Fruit fly (Drosophila melanogaster) whole organism, wandering third instar larva: Measurements from ENCODE around the gene Pos.
A peak's percentile ranks its signal among the peaks of the same experiment; 100 is the strongest.

ENCODE experiments used
- Abd-B ChIP-seq: fragments of >200 bp; optimal IDR thresholded peaks from 2 replicates; lab custom pipeline; 2017; ENCODE audit warnings: missing biosample characterization, missing genetic modification characterization
- CG32264 ChIP-seq: fragments of 200-800 bp; sonication (Bioruptor generic); optimal IDR thresholded peaks from 2 replicates; lab custom pipeline; 2016; ENCODE audit warnings: missing biosample characterization, missing genetic modification characterization
- CG9705 ChIP-seq: fragments of 200-800 bp; sonication (Bioruptor generic); optimal IDR thresholded peaks from 2 replicates; lab custom pipeline; 2018; ENCODE audit warnings: missing biosample characterization, mild to moderate bottlenecking, missing genetic modification characterization
- CrebA ChIP-seq: fragments of 200-800 bp; sonication (Bioruptor generic); optimal IDR thresholded peaks from 2 replicates; lab custom pipeline; 2016; ENCODE audit warnings: missing biosample characterization, mild to moderate bottlenecking, missing genetic modification characterization, borderline replicate concordance
- Dfd ChIP-seq: fragments of >200 bp; optimal IDR thresholded peaks from 2 replicates; lab custom pipeline; 2017; ENCODE audit warnings: missing biosample characterization, missing genetic modification characterization
- Dif ChIP-seq: fragments of 200-275, 200-300 bp; sonication (Bioruptor generic); optimal IDR thresholded peaks from 2 replicates; lab custom pipeline; 2018; ENCODE audit warnings: missing biosample characterization, missing genetic modification characterization; ENCODE audit not compliant: partially characterized antibody
- GATAd ChIP-seq: sonication (Bioruptor generic); optimal IDR thresholded peaks from 2 replicates; lab custom pipeline; 2016; ENCODE audit warnings: missing biosample characterization, missing genetic modification characterization
- HLH106 ChIP-seq: fragments of 200-800 bp; optimal IDR thresholded peaks from 3 replicates; lab custom pipeline; 2019; ENCODE audit warnings: missing biosample characterization, mild to moderate bottlenecking, missing genetic modification characterization, moderate library complexity
- Hnf4 ChIP-seq: fragments of 200-800 bp; sonication (Bioruptor generic); optimal IDR thresholded peaks from 2 replicates; lab custom pipeline; 2016; ENCODE audit warnings: missing biosample characterization, mild to moderate bottlenecking, missing genetic modification characterization
- Hr78 ChIP-seq: fragments of >200 bp; optimal IDR thresholded peaks from 2 replicates; lab custom pipeline; 2017; ENCODE audit warnings: missing biosample characterization, missing genetic modification characterization
- Hr83 ChIP-seq: fragments of 200-300 bp; sonication (Bioruptor generic); optimal IDR thresholded peaks from 2 replicates; lab custom pipeline; 2016; ENCODE audit warnings: missing biosample characterization, mild to moderate bottlenecking, missing genetic modification characterization, moderate library complexity; ENCODE audit not compliant: poor library complexity, severe bottlenecking
- Jra ChIP-seq: sonication (Bioruptor generic); optimal IDR thresholded peaks from 2 replicates; lab custom pipeline; 2016; ENCODE audit warnings: missing biosample characterization, missing genetic modification characterization
- Mio ChIP-seq: sonication (Bioruptor generic); optimal IDR thresholded peaks from 2 replicates; lab custom pipeline; 2016; ENCODE audit warnings: missing biosample characterization, missing genetic modification characterization
- Myc ChIP-seq: fragments of >200 bp; optimal IDR thresholded peaks from 2 replicates; lab custom pipeline; 2017
- N ChIP-seq: fragments of >200 bp; optimal IDR thresholded peaks from 2 replicates; lab custom pipeline; 2018; ENCODE audit warnings: missing biosample characterization, missing external identifiers, missing genetic modification characterization
- OdsH ChIP-seq: fragments of 200-800 bp; sonication (Bioruptor generic); optimal IDR thresholded peaks from 2 replicates; lab custom pipeline; 2016; ENCODE audit warnings: missing biosample characterization, mild to moderate bottlenecking, missing genetic modification characterization
- Rel ChIP-seq, 2 experiments: fragments of 200-800 bp; sonication (Bioruptor generic) in 1 of 2; optimal IDR thresholded peaks; 2 replicates in 1 of 2; 3 replicates in 1 of 2; lab custom pipeline; 2016 to 2019; ENCODE audit warnings: mild to moderate bottlenecking in 2 of 2, missing biosample characterization in 2 of 2, missing genetic modification characterization in 2 of 2, moderate library complexity in 1 of 2
- Sp1 ChIP-seq: fragments of 200-800 bp; sonication (Bioruptor generic); optimal IDR thresholded peaks from 3 replicates; lab custom pipeline; 2019; ENCODE audit warnings: missing biosample characterization, mild to moderate bottlenecking, missing genetic modification characterization, moderate library complexity
- Vsx2 ChIP-seq: fragments of 200-300, 225-300 bp; sonication (Bioruptor generic); optimal IDR thresholded peaks from 2 replicates; lab custom pipeline; 2018; ENCODE audit warnings: missing biosample characterization, missing genetic modification characterization; ENCODE audit not compliant: partially characterized antibody
- br ChIP-seq: fragments of 200-800 bp; sonication (Bioruptor generic); optimal IDR thresholded peaks from 2 replicates; lab custom pipeline; 2016; ENCODE audit warnings: missing biosample characterization, missing genetic modification characterization
- brk ChIP-seq: fragments of 200-800 bp; sonication (Bioruptor generic); optimal IDR thresholded peaks from 2 replicates; lab custom pipeline; 2016; ENCODE audit warnings: missing biosample characterization, mild to moderate bottlenecking, missing genetic modification characterization
- dmrt93B ChIP-seq: fragments of 200-800 bp; sonication (Bioruptor generic); optimal IDR thresholded peaks from 2 replicates; lab custom pipeline; 2018; ENCODE audit warnings: missing biosample characterization, mild to moderate bottlenecking, missing genetic modification characterization
- dsf ChIP-seq: sonication (Bioruptor generic); optimal IDR thresholded peaks from 2 replicates; lab custom pipeline; 2016; ENCODE audit warnings: missing biosample characterization, missing genetic modification characterization, borderline replicate concordance
- ey ChIP-seq: fragments of 200-800 bp; sonication (Bioruptor generic); optimal IDR thresholded peaks from 2 replicates; lab custom pipeline; 2016; ENCODE audit warnings: missing biosample characterization, missing genetic modification characterization
- foxo ChIP-seq, 2 experiments: fragments of 200-800 bp; sonication (Bioruptor generic); optimal IDR thresholded peaks; 2 replicates in 1 of 2; 3 replicates in 1 of 2; lab custom pipeline; 2016 to 2017; ENCODE audit warnings: missing biosample characterization in 2 of 2, missing genetic modification characterization in 2 of 2
- fru ChIP-seq: fragments of 200-800 bp; sonication (Bioruptor generic); optimal IDR thresholded peaks from 3 replicates; lab custom pipeline; 2016; ENCODE audit warnings: missing biosample characterization, mild to moderate bottlenecking, missing genetic modification characterization
- h ChIP-seq: fragments of 200-800 bp; sonication (Bioruptor generic); optimal IDR thresholded peaks from 3 replicates; lab custom pipeline; 2016; ENCODE audit warnings: missing biosample characterization, mild to moderate bottlenecking, missing genetic modification characterization
- jim ChIP-seq: fragments of 175-275, 200-325 bp; sonication (Bioruptor generic); optimal IDR thresholded peaks from 2 replicates; lab custom pipeline; 2016; ENCODE audit warnings: missing biosample characterization, mild to moderate bottlenecking, missing genetic modification characterization
- lola ChIP-seq: fragments of >200 bp; optimal IDR thresholded peaks from 2 replicates; lab custom pipeline; 2017; ENCODE audit warnings: missing biosample characterization, missing genetic modification characterization
- psq ChIP-seq: fragments of 200-800 bp; sonication (Bioruptor generic); optimal IDR thresholded peaks from 3 replicates; lab custom pipeline; 2017; ENCODE audit warnings: missing biosample characterization, mild to moderate bottlenecking, missing genetic modification characterization, moderate library complexity
- rgr ChIP-seq: fragments of 200-800 bp; sonication (Bioruptor generic); optimal IDR thresholded peaks from 3 replicates; lab custom pipeline; 2016; ENCODE audit warnings: missing biosample characterization, mild to moderate bottlenecking, missing genetic modification characterization
- tai ChIP-seq: sonication (Bioruptor generic); optimal IDR thresholded peaks from 2 replicates; lab custom pipeline; 2016; ENCODE audit warnings: missing biosample characterization, missing genetic modification characterization
- usp ChIP-seq: fragments of >200 bp; optimal IDR thresholded peaks from 2 replicates; lab custom pipeline; 2017; ENCODE audit warnings: missing biosample characterization, missing genetic modification characterization
- woc ChIP-seq: sonication (Bioruptor generic); optimal IDR thresholded peaks from 2 replicates; lab custom pipeline; 2016; ENCODE audit warnings: missing biosample characterization, mild to moderate bottlenecking, missing genetic modification characterization

Gene Pos

DNA sequence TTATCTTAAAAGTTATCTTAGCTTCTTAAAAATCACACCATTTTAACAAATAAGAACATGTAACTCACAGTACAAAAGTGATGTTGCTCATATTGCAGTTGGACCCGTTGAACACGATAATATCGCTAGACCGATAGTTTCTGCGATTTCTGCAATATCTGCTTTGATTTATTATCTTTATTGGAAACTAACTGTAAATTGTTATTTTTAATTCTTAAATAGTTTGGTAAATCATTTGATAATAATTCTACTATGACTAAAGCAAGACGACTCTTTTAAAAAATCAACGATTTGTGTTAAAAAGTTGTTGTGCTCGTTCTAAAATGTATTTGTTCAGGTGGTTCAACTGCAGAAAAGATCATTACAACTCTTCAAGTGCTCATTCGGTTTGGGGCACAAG lies 8.5 kb downstream of the Pos start:
- TF ChIP-seq Hnf4 (GFP tag; lab: Kevin White, UChicago): no peak
- no peak for TF ChIP-seq h (GFP tag; lab: Kevin White, UChicago)
- no peak for TF ChIP-seq Dfd
- TF ChIP-seq Dif (GFP tag; lab: Kevin White, UChicago): no peak
- TF ChIP-seq dsf (GFP tag; lab: Kevin White, UChicago): no peak
- no peak for TF ChIP-seq CrebA (GFP tag; lab: Kevin White, UChicago)
- no peak for TF ChIP-seq Vsx2 (GFP tag; lab: Kevin White, UChicago)
- TF ChIP-seq tai (GFP tag; lab: Kevin White, UChicago): no peak
- TF ChIP-seq, all 38 proteins: peak for 0

dm6 chr3R:32050685-32051084 lies 12.6 kb downstream of the Pos start:
- TF ChIP-seq br (GFP tag; lab: Kevin White, UChicago) (no peak), CG9705 (no peak), Hnf4 (GFP tag; lab: Kevin White, UChicago) (no peak), ey (GFP tag; lab: Kevin White, UChicago) (no peak), Hr78 (GFP tag; lab: Kevin White, UChicago) (no peak), OdsH (GFP tag; lab: Kevin White, UChicago) (no peak), fru (GFP tag; lab: Kevin White, UChicago) (no peak), jim (GFP tag; lab: Kevin White, UChicago) (no peak), usp (GFP tag; lab: Kevin White, UChicago) (no peak), rgr (GFP tag; lab: Kevin White, UChicago) (no peak), Abd-B (GFP tag; lab: Kevin White, UChicago) (no peak), Myc (lab: Kevin White, UChicago) (no peak), h (GFP tag; lab: Kevin White, UChicago) (no peak), HLH106 (tag; lab: Kevin White, UChicago) (no peak), lola (GFP tag; lab: Kevin White, UChicago) (no peak), brk (GFP tag; lab: Kevin White, UChicago) (no peak)

DNA sequence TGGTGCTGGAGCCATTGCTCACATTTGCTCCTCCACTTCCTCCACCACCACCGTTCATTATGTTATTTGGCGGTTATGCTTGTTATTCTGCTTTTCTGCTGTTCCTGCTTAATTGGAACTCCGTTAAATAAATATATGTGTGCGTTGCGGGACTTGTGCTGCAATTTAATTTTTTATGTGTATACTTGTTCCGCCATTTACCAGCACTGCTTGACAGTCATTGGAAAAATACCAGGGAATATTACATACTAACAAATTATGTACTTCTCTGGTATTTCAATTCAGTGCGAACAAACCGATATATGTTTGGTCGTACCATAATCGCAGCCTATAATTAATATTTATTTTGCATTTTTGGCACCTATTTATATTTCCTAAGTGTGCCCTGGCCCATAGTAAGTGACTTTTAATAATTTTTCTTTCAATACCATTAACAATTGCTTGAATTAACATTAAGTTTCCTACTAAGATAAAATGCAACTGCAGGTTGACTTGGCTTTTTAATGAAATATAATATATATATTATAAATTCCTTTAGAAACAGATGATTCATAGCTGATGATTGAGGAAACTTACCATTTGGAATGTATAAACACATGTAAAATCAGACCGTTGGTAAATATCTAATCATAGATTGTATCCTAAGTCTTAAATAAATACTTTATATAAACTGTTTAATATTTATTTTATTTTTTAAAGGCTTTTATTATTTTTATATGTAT lies 13.8 kb downstream of the Pos start, which contains the start of the genes krz and mod:
Gene krz (minus strand): TSS at position 212 of the 722 bp plus-strand sequence.
Gene mod (plus strand): TSS at position 279 of the 722 bp plus-strand sequence.
- TF ChIP-seq lola (GFP tag; lab: Kevin White, UChicago) (no peak), Sp1 (GFP tag; lab: Kevin White, UChicago) (no peak), ey (GFP tag; lab: Kevin White, UChicago) (peak; percentile 22), fru (GFP tag; lab: Kevin White, UChicago) (peak; percentile 1), HLH106 (tag; lab: Kevin White, UChicago) (no peak), h (GFP tag; lab: Kevin White, UChicago) (peak; percentile 32), br (GFP tag; lab: Kevin White, UChicago) (no peak), dmrt93B (GFP tag; lab: Kevin White, UChicago) (no peak), Mio (GFP tag; lab: Kevin White, UChicago) (no peak), CG32264 (GFP tag; lab: Kevin White, UChicago) (no peak), psq (GFP tag; lab: Kevin White, UChicago) (no peak), GATAd (GFP tag; lab: Kevin White, UChicago) (no peak), Jra (GFP tag; lab: Kevin White, UChicago) (no peak), Hr78 (GFP tag; lab: Kevin White, UChicago) (peak; percentile 2), Hnf4 (GFP tag; lab: Kevin White, UChicago) (peak; percentile 47), N (GFP tag; lab: Kevin White, UChicago) (peak; percentile 84), foxo (GFP tag; optimal IDR thresholded peaks at IDR 0.05; lab: Kevin White, UChicago) (peak in 1 of 2 experiments; percentile 24), Myc (lab: Kevin White, UChicago) (peak; percentile 69), rgr (GFP tag; lab: Kevin White, UChicago) (peak; percentile 32), Rel (GFP tag; optimal IDR thresholded peaks at IDR 0.05; lab: Kevin White, UChicago) (no peak), Rel (tag; optimal IDR thresholded peaks at IDR 0.05; lab: Kevin White, UChicago) (no peak), Dif (GFP tag; lab: Kevin White, UChicago) (no peak), woc (GFP tag; lab: Kevin White, UChicago) (peak; percentile 3), Vsx2 (GFP tag; lab: Kevin White, UChicago) (no peak), Hr83 (peak; percentile 21), CrebA (GFP tag; lab: Kevin White, UChicago) (no peak), tai (GFP tag; lab: Kevin White, UChicago) (no peak)
